In genomic region chr3L:15508233-15508632, dm6 we compare ENCODE assay signal across 5 fruit fly cellular contexts.
TF ChIP-seq lines count a peak whose summit lies in the region.

Gene CG7841, minus strand, starts transcription at chr3L:15508252.

- TF ChIP-seq CTCF in whole organism, embryonic (GFP tag; optimal IDR thresholded peaks at IDR 0.05; lab: Kevin White, UChicago): peak; percentile 71

TF ChIP-seq in whole organism, adult, 20 proteins besides CTCF, POLR2A, EP300 and RAD21 (continues in another document):
- peak; percentile 90 for TF ChIP-seq CG1620 (GFP tag; optimal IDR thresholded peaks at IDR 0.05; lab: Kevin White, UChicago)
- peak; percentile 99 for TF ChIP-seq CG33017 (tag; optimal IDR thresholded peaks at IDR 0.05; lab: Kevin White, UChicago)
- peak; percentile 91 for TF ChIP-seq ovo (GFP tag; optimal IDR thresholded peaks at IDR 0.05; lab: Kevin White, UChicago)
- TF ChIP-seq kay (GFP tag; lab: Kevin White, UChicago; ENCODE audit: borderline replicate concordance): peak; percentile 98
- peak; percentile 98 for TF ChIP-seq Hr96 (GFP tag; optimal IDR thresholded peaks at IDR 0.05; lab: Kevin White, UChicago)
- TF ChIP-seq toe (GFP tag; optimal IDR thresholded peaks at IDR 0.05; lab: Kevin White, UChicago): no peak
- peak; percentile 90 for TF ChIP-seq pad (GFP tag; optimal IDR thresholded peaks at IDR 0.05; lab: Kevin White, UChicago)
- peak; percentile 97 for TF ChIP-seq CG14711 (tag; optimal IDR thresholded peaks at IDR 0.05; lab: Kevin White, UChicago)
- no peak for TF ChIP-seq cnc (optimal IDR thresholded peaks at IDR 0.05; lab: Kevin White, UChicago)
- peak; percentile 99 for TF ChIP-seq CG11617 (GFP tag; optimal IDR thresholded peaks at IDR 0.05; lab: Kevin White, UChicago)
- peak; percentile 99 for TF ChIP-seq Mnt (GFP tag; optimal IDR thresholded peaks at IDR 0.05; lab: Kevin White, UChicago)
- TF ChIP-seq tj (GFP tag; optimal IDR thresholded peaks at IDR 0.05; lab: Kevin White, UChicago): peak; percentile 89
- peak; percentile 99 for TF ChIP-seq CG12768 (GFP tag; optimal IDR thresholded peaks at IDR 0.05; lab: Kevin White, UChicago)
- peak; percentile 87 for TF ChIP-seq cic (GFP tag; optimal IDR thresholded peaks at IDR 0.05; lab: Kevin White, UChicago)
- TF ChIP-seq CG7045 (GFP tag; optimal IDR thresholded peaks at IDR 0.05; lab: Kevin White, UChicago): peak; percentile 99
- no peak for TF ChIP-seq CG5204 (GFP tag; optimal IDR thresholded peaks at IDR 0.05; lab: Kevin White, UChicago)
- peak; percentile 95 for TF ChIP-seq Crg-1 (GFP tag; optimal IDR thresholded peaks at IDR 0.05; lab: Kevin White, UChicago)
- peak; percentile 96 for TF ChIP-seq Clk (GFP tag; optimal IDR thresholded peaks at IDR 0.05; lab: Kevin White, UChicago)

TF ChIP-seq in whole organism, embryonic, 481 proteins besides CTCF, POLR2A, EP300 and RAD21 (continues in another document):
- TF ChIP-seq CG17568 (GFP tag; optimal IDR thresholded peaks at IDR 0.05; lab: Kevin White, UChicago) (peak; percentile 98), Hr78 (GFP tag; optimal IDR thresholded peaks at IDR 0.05; lab: Kevin White, UChicago) (peak in 1 of 2 experiments; percentile 90), CG17802 (tag; optimal IDR thresholded peaks at IDR 0.05; lab: Kevin White, UChicago) (peak; percentile 85), CG32772 (GFP tag; IDR thresholded peaks at IDR 0.05; lab: Robert Waterston, UW) (no peak; the same call in 1 of the 2 replicates), CG30020 (tag; optimal IDR thresholded peaks at IDR 0.05; lab: Kevin White, UChicago) (peak; percentile 89), gfzf (GFP tag; optimal IDR thresholded peaks at IDR 0.05; lab: Kevin White, UChicago) (peak; percentile 29), br (optimal IDR thresholded peaks at IDR 0.05; lab: Kevin White, UChicago) (no peak), Tbp (GFP tag; optimal IDR thresholded peaks at IDR 0.05; lab: Kevin White, UChicago) (no peak), kay (GFP tag; optimal IDR thresholded peaks at IDR 0.05; lab: Kevin White, UChicago) (peak; percentile 93), Nf-YA (GFP tag; IDR thresholded peaks at IDR 0.05; lab: Robert Waterston, UW) (peak; percentile 92), CG14050 (GFP tag; IDR thresholded peaks at IDR 0.05; lab: Robert Waterston, UW) (peak; percentile 96), fd96Cb (tag; optimal IDR thresholded peaks at IDR 0.05; lab: Kevin White, UChicago) (peak; percentile 96), CG7556 (GFP tag; optimal IDR thresholded peaks at IDR 0.05; lab: Kevin White, UChicago) (peak; percentile 97), CG18011 (GFP tag; optimal IDR thresholded peaks at IDR 0.05; lab: Kevin White, UChicago) (peak; percentile 91), az2 (GFP tag; optimal IDR thresholded peaks at IDR 0.05; lab: Kevin White, UChicago) (peak; percentile 97), Myb (GFP tag; optimal IDR thresholded peaks at IDR 0.05; lab: Kevin White, UChicago) (peak; percentile 87), CG2129 (GFP tag; IDR thresholded peaks at IDR 0.05; lab: Robert Waterston, UW; ENCODE audit: partially characterized antibody) (no peak), cas (GFP tag; IDR thresholded peaks at IDR 0.05; lab: Robert Waterston, UW) (peak; percentile 92; the same call in 1 of the 2 replicates)

TF ChIP-seq in whole organism, prepupa, 60 proteins besides CTCF, POLR2A, EP300 and RAD21 (continues in another document):
- TF ChIP-seq CG9139 (GFP tag; optimal IDR thresholded peaks at IDR 0.05; lab: Kevin White, UChicago) (peak; percentile 97), ss (GFP tag; optimal IDR thresholded peaks at IDR 0.05; lab: Kevin White, UChicago) (peak; percentile 98 to 99), Hr39 (GFP tag; optimal IDR thresholded peaks at IDR 0.05; lab: Kevin White, UChicago) (peak; percentile 97), CG6854 (GFP tag; optimal IDR thresholded peaks at IDR 0.05; lab: Kevin White, UChicago) (peak; percentile 99), Eip78C (GFP tag; lab: Kevin White, UChicago) (peak; percentile 100), salr (GFP tag; optimal IDR thresholded peaks at IDR 0.05; lab: Kevin White, UChicago) (peak; percentile 93 to 95), CG11762 (GFP tag; optimal IDR thresholded peaks at IDR 0.05; lab: Kevin White, UChicago; ENCODE audit: insufficient read depth) (peak; percentile 96), Blimp-1 (GFP tag; optimal IDR thresholded peaks at IDR 0.05; lab: Kevin White, UChicago) (peak; percentile 93), CG34406 (GFP tag; optimal IDR thresholded peaks at IDR 0.05; lab: Kevin White, UChicago) (peak; percentile 98), Ets96B (tag; optimal IDR thresholded peaks at IDR 0.05; lab: Kevin White, UChicago) (peak; percentile 98), fd59A (GFP tag; optimal IDR thresholded peaks at IDR 0.05; lab: Kevin White, UChicago) (peak; percentile 95), CG15336 (GFP tag; IDR thresholded peaks at IDR 0.05; lab: Robert Waterston, UW) (peak; percentile 99), Hr38 (GFP tag; optimal IDR thresholded peaks at IDR 0.05; lab: Kevin White, UChicago) (peak; percentile 40), Sox102F (GFP tag; optimal IDR thresholded peaks at IDR 0.05; lab: Kevin White, UChicago) (peak; percentile 99), CG6163 (GFP tag; IDR thresholded peaks at IDR 0.05; lab: Robert Waterston, UW) (peak; percentile 98), svp (GFP tag; lab: Kevin White, UChicago) (peak; percentile 99), esn (GFP tag; optimal IDR thresholded peaks at IDR 0.05; lab: Kevin White, UChicago) (peak; percentile 99), pdm3 (GFP tag; optimal IDR thresholded peaks at IDR 0.05; lab: Kevin White, UChicago) (peak; percentile 98), net (GFP tag; optimal IDR thresholded peaks at IDR 0.05; lab: Kevin White, UChicago) (peak; percentile 98)

TF ChIP-seq in whole organism, pupa, 21 proteins besides CTCF, POLR2A, EP300 and RAD21:
- peak; percentile 98 for TF ChIP-seq CG34367 (tag; optimal IDR thresholded peaks at IDR 0.05; lab: Kevin White, UChicago)
- TF ChIP-seq CG12605 (GFP tag; IDR thresholded peaks at IDR 0.05; lab: Robert Waterston, UW): peak; percentile 97
- no peak; the same call in 1 of the 2 replicates for TF ChIP-seq rn (GFP tag; IDR thresholded peaks at IDR 0.05; lab: Robert Waterston, UW)
- TF ChIP-seq CG32121 (GFP tag; IDR thresholded peaks at IDR 0.05; lab: Robert Waterston, UW): peak; percentile 97
- TF ChIP-seq gl (tag; optimal IDR thresholded peaks at IDR 0.05; lab: Kevin White, UChicago): peak; percentile 98
- TF ChIP-seq D1 (tag; optimal IDR thresholded peaks at IDR 0.05; lab: Kevin White, UChicago): peak; percentile 97
- peak; percentile 98 for TF ChIP-seq CG15710 (tag; optimal IDR thresholded peaks at IDR 0.05; lab: Kevin White, UChicago)
- peak; percentile 99 for TF ChIP-seq Pif1A (GFP tag; optimal IDR thresholded peaks at IDR 0.05; lab: Kevin White, UChicago)
- peak; percentile 98 for TF ChIP-seq CG17806 (tag; optimal IDR thresholded peaks at IDR 0.05; lab: Kevin White, UChicago)
- TF ChIP-seq Snoo (tag; optimal IDR thresholded peaks at IDR 0.05; lab: Kevin White, UChicago): peak; percentile 99
- TF ChIP-seq EcR (GFP tag; optimal IDR thresholded peaks at IDR 0.05; lab: Kevin White, UChicago): peak; percentile 92
- TF ChIP-seq fd96Ca (GFP tag; IDR thresholded peaks at IDR 0.05; lab: Robert Waterston, UW): no peak; the same call in 2 of the 3 replicates
- peak; percentile 98 for TF ChIP-seq Ets98B (GFP tag; IDR thresholded peaks at IDR 0.05; lab: Robert Waterston, UW)
- peak; percentile 98 for TF ChIP-seq CG8159 (tag; optimal IDR thresholded peaks at IDR 0.05; lab: Kevin White, UChicago)
- peak; percentile 95 for TF ChIP-seq CG13204 (GFP tag; optimal IDR thresholded peaks at IDR 0.05; lab: Kevin White, UChicago)
- TF ChIP-seq CG10348 (GFP tag; IDR thresholded peaks at IDR 0.05; lab: Robert Waterston, UW): no peak
- peak; percentile 98 for TF ChIP-seq CG4496 (GFP tag; IDR thresholded peaks at IDR 0.05; lab: Robert Waterston, UW)
- TF ChIP-seq Pif1B (GFP tag; optimal IDR thresholded peaks at IDR 0.05; lab: Kevin White, UChicago): peak; percentile 99
- TF ChIP-seq CG14655 (GFP tag; optimal IDR thresholded peaks at IDR 0.05; lab: Kevin White, UChicago): peak; percentile 97
- TF ChIP-seq CG8301 (tag; optimal IDR thresholded peaks at IDR 0.05; lab: Kevin White, UChicago): peak; percentile 98
- TF ChIP-seq CG9948 (tag; optimal IDR thresholded peaks at IDR 0.05; lab: Kevin White, UChicago): peak; percentile 96

TF ChIP-seq in whole organism, wandering third instar larva, 38 proteins besides CTCF, POLR2A, EP300 and RAD21 (continues in another document):
- TF ChIP-seq pan (optimal IDR thresholded peaks at IDR 0.05; lab: Kevin White, UChicago): no peak
- TF ChIP-seq Jra (GFP tag; optimal IDR thresholded peaks at IDR 0.05; lab: Kevin White, UChicago): peak; percentile 97
- peak; percentile 99 for TF ChIP-seq rgr (GFP tag; optimal IDR thresholded peaks at IDR 0.05; lab: Kevin White, UChicago)
- TF ChIP-seq fru (GFP tag; optimal IDR thresholded peaks at IDR 0.05; lab: Kevin White, UChicago): peak; percentile 99
- TF ChIP-seq jim (GFP tag; optimal IDR thresholded peaks at IDR 0.05; lab: Kevin White, UChicago): no peak
- TF ChIP-seq HLH106 (tag; optimal IDR thresholded peaks at IDR 0.05; lab: Kevin White, UChicago): peak; percentile 99
- no peak for TF ChIP-seq dl (GFP tag; optimal IDR thresholded peaks at IDR 0.05; lab: Kevin White, UChicago; ENCODE audit: insufficient read depth in 1 of 2, partially characterized antibody in 2 of 2)
- TF ChIP-seq brk (GFP tag; optimal IDR thresholded peaks at IDR 0.05; lab: Kevin White, UChicago): peak; percentile 98
- peak; percentile 83 for TF ChIP-seq dsf (GFP tag; optimal IDR thresholded peaks at IDR 0.05; lab: Kevin White, UChicago; ENCODE audit: borderline replicate concordance)
- no peak for TF ChIP-seq Hr83 (GFP tag; optimal IDR thresholded peaks at IDR 0.05; lab: Kevin White, UChicago; ENCODE audit: poor library complexity, severe bottlenecking)
- no peak for TF ChIP-seq Vsx2 (GFP tag; optimal IDR thresholded peaks at IDR 0.05; lab: Kevin White, UChicago; ENCODE audit: partially characterized antibody)
- TF ChIP-seq sage (GFP tag; optimal IDR thresholded peaks at IDR 0.05; lab: Kevin White, UChicago): peak; percentile 98
- TF ChIP-seq Dif (GFP tag; optimal IDR thresholded peaks at IDR 0.05; lab: Kevin White, UChicago; ENCODE audit: partially characterized antibody): no peak
- no peak for TF ChIP-seq Abd-B (GFP tag; optimal IDR thresholded peaks at IDR 0.05; lab: Kevin White, UChicago)
- peak; percentile 85 for TF ChIP-seq Mio (GFP tag; optimal IDR thresholded peaks at IDR 0.05; lab: Kevin White, UChicago)
- TF ChIP-seq h (GFP tag; optimal IDR thresholded peaks at IDR 0.05; lab: Kevin White, UChicago): peak; percentile 99
- TF ChIP-seq sv (GFP tag; optimal IDR thresholded peaks at IDR 0.05; lab: Kevin White, UChicago): peak; percentile 98
- TF ChIP-seq CG32264 (GFP tag; optimal IDR thresholded peaks at IDR 0.05; lab: Kevin White, UChicago): peak; percentile 97
- peak; percentile 96 to 99 for TF ChIP-seq foxo (GFP tag; optimal IDR thresholded peaks at IDR 0.05; lab: Kevin White, UChicago)
- TF ChIP-seq Dfd (GFP tag; optimal IDR thresholded peaks at IDR 0.05; lab: Kevin White, UChicago): no peak
- no peak for TF ChIP-seq lola (GFP tag; optimal IDR thresholded peaks at IDR 0.05; lab: Kevin White, UChicago)
- TF ChIP-seq Hnf4 (GFP tag; optimal IDR thresholded peaks at IDR 0.05; lab: Kevin White, UChicago): peak; percentile 96
- peak; percentile 99 for TF ChIP-seq OdsH (GFP tag; optimal IDR thresholded peaks at IDR 0.05; lab: Kevin White, UChicago)
